Worm (Caenorhabditis elegans) whole organism, mixed stage, embryonic: ENCODE data around the gene D2045.9.

ENCODE experiments used
- bed-3 ChIP-seq: fragments of 200-800 bp; sonication (Bioruptor generic); optimal IDR thresholded peaks from 3 replicates; lab custom pipeline; 2018; ENCODE audit warnings: mild to moderate bottlenecking, missing genetic modification characterization, moderate library complexity, missing compliant biosample characterization
- blmp-1 ChIP-seq: fragments of 150-350 bp; optimal IDR thresholded peaks from 2 replicates; lab custom pipeline; 2014; ENCODE audit warnings: missing biosample characterization, missing genetic modification characterization
- ceh-39 ChIP-seq: fragments of 150-350 bp; optimal IDR thresholded peaks from 2 replicates; lab custom pipeline; 2014; ENCODE audit warnings: missing biosample characterization, missing genetic modification characterization
- ceh-43 ChIP-seq: fragments of 200-800 bp; sonication (Bioruptor generic); optimal IDR thresholded peaks from 2 replicates; lab custom pipeline; 2018; ENCODE audit warnings: mild to moderate bottlenecking, missing genetic modification characterization, moderate library complexity, missing compliant biosample characterization
- ceh-83 ChIP-seq: fragments of 200-800 bp; sonication (Bioruptor generic); optimal IDR thresholded peaks from 2 replicates; lab custom pipeline; 2018; ENCODE audit warnings: mild to moderate bottlenecking, missing genetic modification characterization, missing compliant biosample characterization
- ces-1 ChIP-seq: fragments of 150-350 bp; optimal IDR thresholded peaks from 2 replicates; lab custom pipeline; 2014; ENCODE audit warnings: missing biosample characterization, missing genetic modification reagents, missing genetic modification characterization
- drap-1 ChIP-seq: fragments of 200-800 bp; sonication (Bioruptor generic); optimal IDR thresholded peaks from 3 replicates; lab custom pipeline; 2018; ENCODE audit warnings: mild to moderate bottlenecking, missing genetic modification characterization, missing compliant biosample characterization
- elt-1 ChIP-seq: sonication (generic microtip); optimal IDR thresholded peaks from 2 replicates; lab custom pipeline; 2017; ENCODE audit warnings: missing genetic modification characterization, mild to moderate bottlenecking, missing compliant biosample characterization, antibody characterized with exemption, moderate library complexity, borderline replicate concordance; ENCODE audit not compliant: insufficient read depth
- elt-3 ChIP-seq: fragments of 150-350 bp; optimal IDR thresholded peaks from 2 replicates; lab custom pipeline; 2014; ENCODE audit warnings: missing biosample characterization, missing genetic modification characterization
- flh-1 ChIP-seq: fragments of 200-800 bp; sonication (Bioruptor generic); optimal IDR thresholded peaks from 2 replicates; lab custom pipeline; 2018; ENCODE audit warnings: mild to moderate bottlenecking, missing genetic modification characterization, moderate library complexity, missing compliant biosample characterization
- ham-2 ChIP-seq: fragments of 200-800 bp; sonication (Bioruptor generic); optimal IDR thresholded peaks from 2 replicates; lab custom pipeline; 2018; ENCODE audit warnings: mild to moderate bottlenecking, missing genetic modification characterization, missing compliant biosample characterization
- hlh-1 ChIP-seq: fragments of 150-350 bp; optimal IDR thresholded peaks from 2 replicates; lab custom pipeline; 2014; ENCODE audit warnings: missing biosample characterization, missing genetic modification reagents, missing genetic modification characterization
- lin-13 ChIP-seq: fragments of 150-350 bp; optimal IDR thresholded peaks from 2 replicates; lab custom pipeline; 2014; ENCODE audit warnings: missing biosample characterization, missing genetic modification characterization
- lin-32 ChIP-seq: fragments of 200-800 bp; sonication (Bioruptor generic); optimal IDR thresholded peaks from 2 replicates; lab custom pipeline; 2018; ENCODE audit warnings: mild to moderate bottlenecking, missing genetic modification characterization, missing compliant biosample characterization
- mab-5 ChIP-seq: fragments of 150-350 bp; optimal IDR thresholded peaks from 2 replicates; lab custom pipeline; 2014; ENCODE audit warnings: missing biosample characterization, missing genetic modification characterization
- mep-1 ChIP-seq: fragments of 150-350 bp; optimal IDR thresholded peaks from 2 replicates; lab custom pipeline; 2017; ENCODE audit warnings: missing biosample characterization, missing genetic modification reagents, missing genetic modification characterization, inconsistent platforms
- mls-2 ChIP-seq: sonication (generic microtip); optimal IDR thresholded peaks from 2 replicates; lab custom pipeline; 2016; ENCODE audit warnings: mild to moderate bottlenecking, missing genetic modification characterization, moderate library complexity, missing compliant biosample characterization
- nhr-2 ChIP-seq: fragments of 150-350 bp; optimal IDR thresholded peaks from 2 replicates; lab custom pipeline; 2014; ENCODE audit warnings: missing biosample characterization, missing genetic modification characterization
- nhr-28 ChIP-seq: fragments of 150-350 bp; optimal IDR thresholded peaks from 2 replicates; lab custom pipeline; 2014; ENCODE audit warnings: missing biosample characterization, missing genetic modification characterization
- nhr-76 ChIP-seq: sonication (generic microtip); optimal IDR thresholded peaks from 2 replicates; lab custom pipeline; 2017; ENCODE audit warnings: missing biosample characterization, missing genetic modification characterization
- pha-4 ChIP-seq: fragments of 150-350 bp; optimal IDR thresholded peaks from 2 replicates; lab custom pipeline; 2018; ENCODE audit warnings: missing biosample characterization, missing genetic modification reagents, missing genetic modification characterization
- sem-2 ChIP-seq: fragments of 200-800 bp; sonication (Bioruptor generic); optimal IDR thresholded peaks from 2 replicates; lab custom pipeline; 2018; ENCODE audit warnings: mild to moderate bottlenecking, missing genetic modification characterization, missing compliant biosample characterization
- snpc-4 ChIP-seq: fragments of 150-350 bp; optimal IDR thresholded peaks from 2 replicates; lab custom pipeline; 2014; ENCODE audit warnings: missing biosample characterization, missing genetic modification characterization
- tbx-8 ChIP-seq: fragments of 200-800 bp; sonication (Bioruptor generic); optimal IDR thresholded peaks from 2 replicates; lab custom pipeline; 2018; ENCODE audit warnings: mild to moderate bottlenecking, missing genetic modification characterization, moderate library complexity, missing compliant biosample characterization
- unc-120 ChIP-seq: sonication (generic microtip); optimal IDR thresholded peaks from 2 replicates; lab custom pipeline; 2017; ENCODE audit warnings: missing genetic modification characterization, missing compliant biosample characterization; ENCODE audit not compliant: poor library complexity, severe bottlenecking
- unc-39 ChIP-seq: fragments of 150-350 bp; optimal IDR thresholded peaks from 2 replicates; lab custom pipeline; 2014; ENCODE audit warnings: missing biosample characterization, missing genetic modification characterization
- unc-62 ChIP-seq: fragments of 150-350 bp; optimal IDR thresholded peaks from 2 replicates; lab custom pipeline; 2014; ENCODE audit warnings: missing biosample characterization, missing genetic modification reagents, missing genetic modification characterization
- zip-8 ChIP-seq: fragments of 150-350 bp; optimal IDR thresholded peaks from 2 replicates; lab custom pipeline; 2014; ENCODE audit warnings: missing biosample characterization, missing genetic modification characterization

Gene D2045.9

DNA sequence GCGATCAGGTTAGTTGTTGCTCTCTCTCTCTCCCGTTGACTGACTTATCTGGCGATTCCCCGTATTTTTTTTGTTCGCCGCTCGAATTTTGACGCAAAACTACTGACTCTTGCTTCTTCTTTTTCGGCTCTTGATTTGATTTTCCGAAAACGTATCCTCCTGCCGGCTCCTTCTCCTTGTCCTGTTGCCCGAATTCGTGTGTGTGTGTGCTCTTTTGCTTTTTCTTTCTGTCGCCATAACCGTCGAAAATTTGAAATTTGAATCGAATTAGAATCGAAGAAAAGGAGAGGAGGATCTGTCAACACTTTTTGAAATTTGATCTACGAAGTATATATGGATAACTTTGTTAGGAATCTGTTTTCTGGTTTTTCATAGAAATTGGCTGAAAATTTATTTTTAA, 37.5 kb downstream of the D2045.9 start:
- peak; percentile 60 for TF ChIP-seq ces-1
- no peak for TF ChIP-seq mls-2 (tag; lab: Kevin White, UChicago)
- TF ChIP-seq, all 35 proteins: peak for 1

DNA sequence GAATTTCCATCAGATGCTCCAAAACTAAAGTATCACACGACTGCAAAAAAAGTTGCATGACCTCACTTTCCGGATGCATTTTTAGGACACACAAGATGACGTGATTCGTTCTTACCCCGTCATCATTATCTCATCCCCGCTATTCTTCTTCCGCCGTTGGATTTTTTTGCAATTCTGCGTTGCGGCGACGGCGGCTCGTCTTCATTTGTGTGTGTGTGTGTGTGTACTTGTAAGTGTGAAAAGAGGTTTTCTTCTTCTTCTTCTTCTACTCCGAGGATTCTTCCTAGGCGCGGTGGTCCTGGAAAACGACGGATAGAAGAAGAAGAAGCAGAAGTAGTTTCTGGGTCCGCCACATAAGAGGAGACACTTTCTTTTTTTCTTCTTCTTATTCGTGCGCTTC, 40.7 kb downstream of the D2045.9 start:
- no peak for TF ChIP-seq elt-3 (tag; lab: Kevin White, UChicago)
- no peak for TF ChIP-seq flh-1 (GFP tag; lab: Kevin White, UChicago)
- no peak for TF ChIP-seq nhr-28
- TF ChIP-seq pha-4: no peak
- TF ChIP-seq unc-120 (tag; lab: Kevin White, UChicago): no peak
- no peak for TF ChIP-seq tbx-8 (GFP tag; lab: Kevin White, UChicago)
- TF ChIP-seq mab-5 (tag; lab: Kevin White, UChicago): no peak
- TF ChIP-seq sem-2 (GFP tag; lab: Kevin White, UChicago): no peak
- no peak for TF ChIP-seq lin-32 (GFP tag; lab: Kevin White, UChicago)

DNA sequence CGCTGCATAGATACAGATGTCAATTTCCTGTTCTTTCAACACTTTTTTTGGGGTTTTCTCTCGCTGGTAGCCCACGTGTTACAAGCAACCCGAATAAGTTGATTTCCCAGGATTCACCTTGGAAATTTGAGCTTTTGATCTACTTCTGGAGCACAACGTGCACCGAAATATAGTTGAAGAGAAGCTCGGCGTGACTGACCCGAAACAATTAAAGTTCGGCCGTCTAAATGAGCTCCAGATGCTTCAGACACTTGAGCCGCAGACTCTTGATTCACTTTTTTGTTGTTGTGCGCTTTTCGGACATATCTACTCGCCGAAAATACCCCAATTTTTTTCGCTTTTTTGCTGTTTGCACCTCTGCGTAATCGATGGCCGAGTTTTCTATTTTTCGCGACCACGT, 43.8 kb downstream of the D2045.9 start:
- no peak for TF ChIP-seq zip-8 (tag; lab: Kevin White, UChicago)
- TF ChIP-seq blmp-1 (tag; lab: Kevin White, UChicago): no peak
- no peak for TF ChIP-seq elt-3 (tag; lab: Kevin White, UChicago)
- no peak for TF ChIP-seq drap-1 (GFP tag; lab: Kevin White, UChicago)

DNA sequence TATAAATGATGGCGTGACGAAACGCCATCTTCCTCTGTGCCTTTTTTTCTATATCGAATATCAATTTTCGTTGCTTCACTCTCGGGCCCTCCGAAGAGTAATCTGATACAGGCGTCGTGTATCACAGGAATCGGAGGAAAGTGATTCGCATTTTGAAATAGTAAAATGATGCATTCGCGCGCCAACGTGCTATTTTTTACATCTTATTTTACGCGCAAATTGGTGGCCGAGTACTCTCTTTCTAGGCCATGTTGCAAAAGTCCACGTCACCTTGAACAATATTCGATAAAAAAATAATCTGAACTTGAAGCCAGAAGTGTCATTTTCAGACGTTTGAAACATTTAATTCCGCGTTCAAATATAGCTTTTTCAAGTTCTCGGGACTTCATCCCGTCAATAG, 44.6 kb downstream of the D2045.9 start:
- TF ChIP-seq nhr-28: no peak

DNA sequence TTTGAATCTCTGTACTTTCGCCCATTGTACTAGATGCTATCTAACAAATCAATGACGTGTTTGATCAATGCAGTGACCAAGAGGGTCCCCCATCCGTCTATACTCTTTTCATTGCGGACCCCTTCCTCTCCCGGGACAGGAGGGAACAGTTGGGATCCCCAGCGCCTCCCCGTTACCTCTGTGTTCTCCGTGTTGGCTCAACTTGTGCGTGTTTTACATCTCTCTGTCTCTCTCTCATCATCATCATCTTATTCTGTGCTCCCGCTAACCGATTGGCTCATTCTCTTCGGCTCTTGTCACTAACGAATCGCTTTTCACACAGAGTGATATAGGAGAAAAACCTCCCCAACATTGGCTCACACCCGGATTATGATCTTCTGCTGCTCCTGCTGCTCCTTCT, 45.5 kb downstream of the D2045.9 start, which contains the start of gene unc-49:
unc-49 (plus strand) TSS at position 240 of the 400 bp plus-strand sequence.
- TF ChIP-seq ceh-39 (tag; lab: Kevin White, UChicago) (no peak), unc-39 (no peak), mep-1 (tag; lab: Kevin White, UChicago) (no peak), mls-2 (tag; lab: Kevin White, UChicago) (no peak), unc-120 (tag; lab: Kevin White, UChicago) (peak; percentile 47), unc-62 (peak; percentile 22), hlh-1 (tag; lab: Kevin White, UChicago) (peak; percentile 62)

DNA sequence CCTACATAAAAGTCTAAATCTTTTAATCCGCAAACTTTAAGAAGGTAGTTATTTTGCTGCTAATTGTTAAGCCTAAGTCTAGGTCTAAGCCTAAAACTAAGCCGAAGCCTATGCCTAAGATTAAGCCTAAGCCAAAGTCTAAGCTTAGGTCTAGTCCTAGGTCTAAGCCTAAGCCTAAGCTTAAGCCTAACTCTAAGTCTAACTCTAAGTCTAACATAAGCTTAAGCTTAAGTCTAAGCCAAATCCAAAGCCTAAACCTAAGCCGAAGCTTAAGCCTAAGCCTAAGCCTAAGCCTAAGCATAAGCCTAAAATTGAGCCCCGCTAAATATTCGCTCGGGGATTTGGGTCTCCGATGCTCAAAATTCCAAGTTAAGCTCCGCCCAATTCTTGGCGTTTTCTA, 46.2 kb downstream of the D2045.9 start:
- no peak for TF ChIP-seq ceh-43
- no peak for TF ChIP-seq ceh-83 (GFP tag; lab: Kevin White, UChicago)
- TF ChIP-seq sem-2 (GFP tag; lab: Kevin White, UChicago): no peak
- TF ChIP-seq mls-2 (tag; lab: Kevin White, UChicago): no peak
- no peak for TF ChIP-seq snpc-4 (tag; lab: Kevin White, UChicago)
- no peak for TF ChIP-seq lin-32 (GFP tag; lab: Kevin White, UChicago)
- no peak for TF ChIP-seq mab-5 (tag; lab: Kevin White, UChicago)
- no peak for TF ChIP-seq hlh-1 (tag; lab: Kevin White, UChicago)
- no peak for TF ChIP-seq lin-13 (tag; lab: Kevin White, UChicago)
- no peak for TF ChIP-seq nhr-28
- TF ChIP-seq ceh-39 (tag; lab: Kevin White, UChicago): no peak
- TF ChIP-seq nhr-2 (tag; lab: Kevin White, UChicago): no peak
- no peak for TF ChIP-seq bed-3 (GFP tag; lab: Kevin White, UChicago)
- no peak for TF ChIP-seq elt-1 (tag; lab: Kevin White, UChicago)
- no peak for TF ChIP-seq tbx-8 (GFP tag; lab: Kevin White, UChicago)
- TF ChIP-seq ces-1: no peak
- no peak for TF ChIP-seq unc-39
- TF ChIP-seq, all 35 proteins: peak for 0

DNA sequence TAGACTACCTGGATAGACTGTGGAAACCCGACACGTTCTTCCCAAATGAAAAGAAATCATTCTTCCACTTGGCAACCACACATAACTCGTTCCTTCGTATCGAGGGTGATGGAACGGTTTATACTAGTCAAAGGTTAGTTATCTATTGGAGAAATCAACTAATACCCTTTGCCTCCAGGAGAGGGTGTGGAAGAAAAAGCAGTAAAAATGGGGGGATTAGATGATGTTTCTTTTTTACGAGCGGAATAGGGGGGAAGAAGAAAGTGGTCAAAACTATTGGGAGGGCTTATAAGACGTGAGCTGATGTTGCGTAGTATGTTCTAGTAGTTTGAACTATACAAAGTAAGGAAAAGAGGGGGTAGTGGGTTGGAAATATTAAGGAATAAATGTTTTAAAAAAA, 48.0 kb downstream of the D2045.9 start:
- TF ChIP-seq ceh-43 (no peak), zip-8 (tag; lab: Kevin White, UChicago) (no peak), mls-2 (tag; lab: Kevin White, UChicago) (no peak), nhr-28 (no peak), ham-2 (GFP tag; lab: Kevin White, UChicago) (no peak), ces-1 (no peak), sem-2 (GFP tag; lab: Kevin White, UChicago) (no peak), lin-13 (tag; lab: Kevin White, UChicago) (no peak), snpc-4 (tag; lab: Kevin White, UChicago) (no peak), lin-32 (GFP tag; lab: Kevin White, UChicago) (no peak), nhr-2 (tag; lab: Kevin White, UChicago) (no peak), ceh-83 (GFP tag; lab: Kevin White, UChicago) (no peak), nhr-76 (tag; lab: Kevin White, UChicago) (no peak), hlh-1 (tag; lab: Kevin White, UChicago) (no peak)
- TF ChIP-seq, all 35 proteins: peak for 0
